Fruit fly (Drosophila melanogaster): Measurements from ENCODE around the gene Coq8.

Coq8 gene

DNA sequence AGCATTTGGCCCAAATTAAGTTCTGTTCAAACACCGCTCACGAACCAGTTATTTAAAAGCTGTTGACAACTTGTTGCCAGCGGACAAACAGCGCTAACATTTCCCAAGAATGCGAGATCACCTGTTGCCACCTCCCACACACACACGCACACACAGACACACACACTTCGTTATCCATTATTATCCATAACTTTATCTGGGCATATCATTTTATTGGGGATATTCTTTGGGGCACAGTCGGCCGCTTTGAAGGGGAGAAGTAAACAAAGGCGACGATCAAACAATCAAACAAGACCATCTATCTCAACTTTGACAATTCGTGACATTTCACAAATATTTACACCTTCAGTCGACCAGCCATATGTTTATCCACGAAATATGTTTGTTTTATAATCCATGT is 11.8 kb downstream of the Coq8 start (continued):
- TF ChIP-seq CG9932 (GFP tag; IDR thresholded peaks at IDR 0.05) (0 out of 2 replicates have a peak, but pooled peaks have one; percentile 12), Neu2 (GFP tag; optimal IDR thresholded peaks at IDR 0.05; ENCODE audit: borderline replicate concordance) (no peak), CG3407 (GFP tag; optimal IDR thresholded peaks at IDR 0.05) (peak; percentile 8), CG1792 (GFP tag; optimal IDR thresholded peaks at IDR 0.05) (no peak), CG18599 (GFP tag; optimal IDR thresholded peaks at IDR 0.05) (peak; percentile 49), seq (GFP tag; IDR thresholded peaks at IDR 0.05) (no peak), lola (GFP tag; optimal IDR thresholded peaks at IDR 0.05) (no peak), CG11504 (tag; optimal IDR thresholded peaks at IDR 0.05) (peak; percentile 30), CG15514 (GFP tag; optimal IDR thresholded peaks at IDR 0.05) (peak; percentile 27), CG18476 (GFP tag; optimal IDR thresholded peaks at IDR 0.05) (no peak), schlank (tag; optimal IDR thresholded peaks at IDR 0.05) (peak; percentile 33), CG32532 (GFP tag; IDR thresholded peaks at IDR 0.05) (no peak), CG10366 (GFP tag; IDR thresholded peaks at IDR 0.05) (no peak), abd-A (tag; optimal IDR thresholded peaks at IDR 0.05) (peak; percentile 5), CG1602 (GFP tag; optimal IDR thresholded peaks at IDR 0.05) (no peak), pan (optimal IDR thresholded peaks at IDR 0.05) (no peak), pan (GFP tag; optimal IDR thresholded peaks at IDR 0.05 in 1 of 2, IDR thresholded peaks at IDR 0.05 in 1 of 2) (no peak), Antp (GFP tag; optimal IDR thresholded peaks at IDR 0.05) (no peak), caup (GFP tag; optimal IDR thresholded peaks at IDR 0.05; ENCODE audit: severe bottlenecking) (peak; percentile 28), gem (tag; optimal IDR thresholded peaks at IDR 0.05) (no peak), Camta (GFP tag; optimal IDR thresholded peaks at IDR 0.05) (no peak), CG32767 (GFP tag; IDR thresholded peaks at IDR 0.05) (no peak), Chrac-16 (GFP tag; optimal IDR thresholded peaks at IDR 0.05) (no peak), ind (GFP tag; optimal IDR thresholded peaks at IDR 0.05) (no peak), Hr3 (GFP tag; optimal IDR thresholded peaks at IDR 0.05) (no peak), sna (GFP tag; IDR thresholded peaks at IDR 0.05; ENCODE audit: partially characterized antibody) (no peak), her (GFP tag; optimal IDR thresholded peaks at IDR 0.05) (no peak), sd (tag; optimal IDR thresholded peaks at IDR 0.05) (no peak), dmrt99B (tag; optimal IDR thresholded peaks at IDR 0.05) (peak; percentile 37), kay (GFP tag; optimal IDR thresholded peaks at IDR 0.05) (no peak), Max (GFP tag; optimal IDR thresholded peaks at IDR 0.05) (no peak), CG34422 (GFP tag; IDR thresholded peaks at IDR 0.05) (no peak), D19A (tag; optimal IDR thresholded peaks at IDR 0.05) (peak; percentile 7), cad (GFP tag; optimal IDR thresholded peaks at IDR 0.05) (no peak), Ptx1 (GFP tag; IDR thresholded peaks at IDR 0.05) (no peak), zf30C (GFP tag; optimal IDR thresholded peaks at IDR 0.05) (no peak), insv (GFP tag; optimal IDR thresholded peaks at IDR 0.05) (no peak), CG18262 (tag; optimal IDR thresholded peaks at IDR 0.05) (peak; percentile 49), inv (GFP tag; IDR thresholded peaks at IDR 0.05; ENCODE audit: partially characterized antibody) (no peak), ara (GFP tag; IDR thresholded peaks at IDR 0.05) (no peak), CG14860 (GFP tag; IDR thresholded peaks at IDR 0.05; ENCODE audit: partially characterized antibody) (no peak), pros (GFP tag; optimal IDR thresholded peaks at IDR 0.05) (no peak), yki (optimal IDR thresholded peaks at IDR 0.05) (no peak)

Measured in whole organism, embryonic.